Worm (Caenorhabditis elegans): ENCODE measurements around the gene ttr-36.

ce11 chrX:6552806-6553337 is 42.1 kb downstream of the ttr-36 start, which contains the start of gene svh-2:
- no peak for TF ChIP-seq pha-4 (tag; optimal IDR thresholded peaks at IDR 0.05)
- TF ChIP-seq F13H6.1 (tag; optimal IDR thresholded peaks at IDR 0.05), result no peak
- TF ChIP-seq pax-1 (tag; optimal IDR thresholded peaks at IDR 0.05), result no peak
- TF ChIP-seq unc-86 (tag; optimal IDR thresholded peaks at IDR 0.05), result no peak
- no peak for TF ChIP-seq C38D4.7 (GFP tag; optimal IDR thresholded peaks at IDR 0.05)
- TF ChIP-seq zip-5 (tag; optimal IDR thresholded peaks at IDR 0.05), result no peak
- no peak for TF ChIP-seq ceh-14 (tag; optimal IDR thresholded peaks at IDR 0.05)
- TF ChIP-seq fkh-10 (GFP tag; optimal IDR thresholded peaks at IDR 0.05), result no peak
